Fruit fly (Drosophila melanogaster) whole organism, embryonic: ENCODE results near the gene CG6983.

Experiments used
- Ada2b ChIP-seq: fragments of 200-800 bp; sonication (Bioruptor generic); IDR thresholded peaks from 2 replicates; pipeline ENCODE4 v1.3.6; 2022; ENCODE audit warnings: missing biosample characterization, missing genetic modification characterization
- Asciz ChIP-seq: fragments of 200-800 bp; sonication (Bioruptor generic); optimal IDR thresholded peaks from 2 replicates; lab custom pipeline; 2017; ENCODE audit warnings: missing biosample characterization, mild to moderate bottlenecking, missing genetic modification characterization, missing genetic modification reagents
- Awh ChIP-seq: fragments of 200-800 bp; sonication (Bioruptor generic); IDR thresholded peaks from 2 replicates; pipeline ENCODE4, ENCODE4 v1.3.6; 2022; ENCODE audit warnings: missing biosample characterization, missing genetic modification characterization
- B-H2 ChIP-seq: fragments of 200-800 bp; sonication (Bioruptor generic); optimal IDR thresholded peaks from 2 replicates; lab custom pipeline; 2018; ENCODE audit warnings: missing biosample characterization, mild to moderate bottlenecking, missing genetic modification characterization
- CG1024 ChIP-seq: fragments of 200-800 bp; sonication (Bioruptor generic); IDR thresholded peaks from 2 replicates; pipeline ENCODE4 v1.3.6; 2022; ENCODE audit warnings: missing biosample characterization, missing genetic modification characterization
- CG11398 ChIP-seq: fragments of 200-800 bp; sonication (Bioruptor generic); optimal IDR thresholded peaks from 2 replicates; lab custom pipeline; 2016; ENCODE audit warnings: missing biosample characterization, missing genetic modification characterization
- CG11695 ChIP-seq: fragments of 200-800 bp; sonication (Bioruptor generic); IDR thresholded peaks from 3 replicates; pipeline ENCODE4 v1.3.6; 2022; ENCODE audit warnings: missing biosample characterization, missing genetic modification characterization
- CG12942 ChIP-seq: fragments of 200-800 bp; sonication (Bioruptor generic); optimal IDR thresholded peaks from 3 replicates; lab custom pipeline; 2016; ENCODE audit warnings: missing biosample characterization, missing genetic modification characterization
- CG14667 ChIP-seq: fragments of 200-800 bp; sonication (Bioruptor generic); IDR thresholded peaks from 2 replicates; pipeline ENCODE4 v1.3.6; 2022; ENCODE audit warnings: missing biosample characterization, missing genetic modification characterization
- CG15514 ChIP-seq: fragments of 200-800 bp; sonication (Bioruptor generic); optimal IDR thresholded peaks from 3 replicates; lab custom pipeline; 2017; ENCODE audit warnings: missing biosample characterization, missing genetic modification characterization, mild to moderate bottlenecking, moderate library complexity, missing genetic modification reagents
- CG16779 ChIP-seq: fragments of 200-800 bp; sonication (Bioruptor generic); IDR thresholded peaks from 2 replicates; pipeline ENCODE4 v1.3.6; 2022; ENCODE audit warnings: missing biosample characterization, missing genetic modification characterization
- CG16815 ChIP-seq: fragments of 200-800 bp; sonication (Bioruptor generic); optimal IDR thresholded peaks from 3 replicates; lab custom pipeline; 2017; ENCODE audit warnings: missing biosample characterization, mild to moderate bottlenecking, missing genetic modification characterization
- CG17359 ChIP-seq: fragments of 200-800 bp; sonication (Bioruptor generic); optimal IDR thresholded peaks from 3 replicates; lab custom pipeline; 2018; ENCODE audit warnings: missing biosample characterization, mild to moderate bottlenecking, missing genetic modification characterization, moderate library complexity
- CG33557 ChIP-seq: fragments of 200-800 bp; sonication (Bioruptor generic); optimal IDR thresholded peaks from 2 replicates; lab custom pipeline; 2019; ENCODE audit warnings: missing biosample characterization, mild to moderate bottlenecking, missing genetic modification characterization, moderate library complexity
- CG4617 ChIP-seq: fragments of 200-800 bp; sonication (Bioruptor generic); optimal IDR thresholded peaks from 3 replicates; lab custom pipeline; 2016; ENCODE audit warnings: missing biosample characterization, missing genetic modification characterization, borderline replicate concordance
- CG6689 ChIP-seq: fragments of 200-800 bp; sonication (Bioruptor generic); IDR thresholded peaks from 2 replicates; pipeline ENCODE4 v1.3.6; 2022; ENCODE audit warnings: missing biosample characterization, missing genetic modification characterization
- CG6791 ChIP-seq: fragments of 200-800 bp; sonication (Bioruptor generic); IDR thresholded peaks from 3 replicates; pipeline ENCODE4 v1.3.6; 2022; ENCODE audit warnings: missing biosample characterization, missing genetic modification characterization; ENCODE audit not compliant: partially characterized antibody
- CG8388 ChIP-seq: fragments of 200-800 bp; sonication (Bioruptor generic); optimal IDR thresholded peaks from 2 replicates; lab custom pipeline; 2019; ENCODE audit warnings: missing biosample characterization, mild to moderate bottlenecking, missing genetic modification characterization, moderate library complexity
- CG9609 ChIP-seq: fragments of 200-800 bp; sonication (Bioruptor generic); optimal IDR thresholded peaks from 3 replicates; lab custom pipeline; 2016; ENCODE audit warnings: missing biosample characterization, missing genetic modification characterization
- CHES-1-like ChIP-seq: fragments of 200-800 bp; sonication (Bioruptor generic); optimal IDR thresholded peaks from 2 replicates; lab custom pipeline; 2016; ENCODE audit warnings: missing biosample characterization, missing genetic modification characterization
- Dll ChIP-seq: fragments of 200-800 bp; sonication (Bioruptor generic); IDR thresholded peaks from 4 replicates; pipeline ENCODE4 v1.3.6; 2022; ENCODE audit warnings: missing biosample characterization, missing genetic modification characterization; ENCODE audit not compliant: partially characterized antibody
- Doc3 ChIP-seq: fragments of 200-800 bp; sonication (Bioruptor generic); IDR thresholded peaks from 3 replicates; pipeline ENCODE4 v1.3.6; 2022; ENCODE audit warnings: missing biosample characterization, missing genetic modification characterization; ENCODE audit not compliant: partially characterized antibody
- HHEX ChIP-seq: fragments of 200-800 bp; sonication (Bioruptor generic); optimal IDR thresholded peaks from 3 replicates; lab custom pipeline; 2017; ENCODE audit warnings: missing biosample characterization, mild to moderate bottlenecking, missing genetic modification characterization, missing genetic modification reagents
- NfI ChIP-seq: fragments of 200-800 bp; sonication (Bioruptor generic); optimal IDR thresholded peaks from 3 replicates; lab custom pipeline; 2018; ENCODE audit warnings: missing biosample characterization, mild to moderate bottlenecking, missing genetic modification characterization, moderate library complexity
- Oaz ChIP-seq: fragments of 200-800 bp; sonication (Bioruptor generic); IDR thresholded peaks from 2 replicates; pipeline ENCODE4 v1.3.6; 2022; ENCODE audit warnings: missing biosample characterization, missing genetic modification characterization
- Opbp ChIP-seq: fragments of 200-800 bp; sonication (Bioruptor generic); IDR thresholded peaks from 3 replicates; pipeline ENCODE4 v1.3.6; 2022; ENCODE audit warnings: missing biosample characterization, missing genetic modification characterization; ENCODE audit not compliant: partially characterized antibody
- PHDP ChIP-seq: fragments of 200-800 bp; sonication (Bioruptor generic); optimal IDR thresholded peaks from 3 replicates; lab custom pipeline; 2018; ENCODE audit warnings: missing biosample characterization, mild to moderate bottlenecking, missing genetic modification characterization, moderate library complexity
- Sox102F ChIP-seq: fragments of 200-800 bp; sonication (Bioruptor generic); optimal IDR thresholded peaks from 2 replicates; lab custom pipeline; 2018; ENCODE audit warnings: missing biosample characterization, mild to moderate bottlenecking, missing genetic modification characterization, moderate library complexity
- abd-A ChIP-seq: fragments of 200-800 bp; sonication (Bioruptor generic); optimal IDR thresholded peaks from 3 replicates; lab custom pipeline; 2019; ENCODE audit warnings: missing biosample characterization, mild to moderate bottlenecking, missing genetic modification characterization, moderate library complexity
- ap ChIP-seq: fragments of 200-800 bp; sonication (Bioruptor generic); IDR thresholded peaks from 2 replicates; pipeline ENCODE4 v1.3.6; 2022; ENCODE audit warnings: missing biosample characterization, missing genetic modification characterization
- ase ChIP-seq: fragments of 200-800 bp; sonication (Bioruptor generic); IDR thresholded peaks from 3 replicates; pipeline ENCODE4 v1.3.6; 2022; ENCODE audit warnings: missing biosample characterization, missing genetic modification characterization
- bab2 ChIP-seq: fragments of 200-800 bp; sonication (Bioruptor generic); optimal IDR thresholded peaks from 2 replicates; lab custom pipeline; 2016; ENCODE audit warnings: missing biosample characterization, missing genetic modification characterization
- bigmax ChIP-seq: fragments of 200-800 bp; sonication (Bioruptor generic); optimal IDR thresholded peaks from 2 replicates; lab custom pipeline; 2018; ENCODE audit warnings: missing biosample characterization, mild to moderate bottlenecking, missing genetic modification characterization
- cg ChIP-seq: fragments of 200-800 bp; sonication (Bioruptor generic); optimal IDR thresholded peaks from 3 replicates; lab custom pipeline; 2019; ENCODE audit warnings: missing biosample characterization, mild to moderate bottlenecking, missing genetic modification characterization, moderate library complexity
- cwo ChIP-seq: fragments of 200-800 bp; sonication (Bioruptor generic); optimal IDR thresholded peaks from 3 replicates; lab custom pipeline; 2017; ENCODE audit warnings: missing biosample characterization, missing genetic modification characterization, mild to moderate bottlenecking, moderate library complexity, missing genetic modification reagents
- dan ChIP-seq: fragments of 200-800 bp; sonication (Bioruptor generic); IDR thresholded peaks from 2 replicates; pipeline ENCODE4 v1.3.6; 2022; ENCODE audit warnings: missing biosample characterization, missing genetic modification characterization
- eve ChIP-seq, 2 experiments: fragments of >200 bp; optimal IDR thresholded peaks; 2 replicates each; lab custom pipeline; 2017; ENCODE audit warnings: missing biosample characterization in 2 of 2, missing genetic modification characterization in 2 of 2
- luna ChIP-seq: fragments of 200-800 bp; sonication (Bioruptor generic); optimal IDR thresholded peaks from 2 replicates; lab custom pipeline; 2016; ENCODE audit warnings: missing biosample characterization, missing genetic modification characterization
- oc ChIP-seq: fragments of 200-800 bp; sonication (Bioruptor generic); optimal IDR thresholded peaks from 2 replicates; lab custom pipeline; 2018; ENCODE audit warnings: missing biosample characterization, mild to moderate bottlenecking, missing genetic modification characterization, moderate library complexity
- peb ChIP-seq: fragments of 200-800 bp; sonication (Bioruptor generic); IDR thresholded peaks from 2 replicates; pipeline ENCODE4 v1.3.6; 2022; ENCODE audit warnings: missing biosample characterization, missing genetic modification characterization
- sc ChIP-seq, 3 experiments: fragments of >200 bp in 2 of 3; fragments of 200-800 bp in 1 of 3; sonication (Bioruptor generic) in 1 of 3; optimal IDR thresholded peaks; 2 replicates in 2 of 3; 3 replicates in 1 of 3; lab custom pipeline; 2017; ENCODE audit warnings: mild to moderate bottlenecking in 1 of 3, missing biosample characterization in 1 of 3, missing genetic modification characterization in 1 of 3, missing genetic modification reagents in 1 of 3
- sens ChIP-seq: fragments of 200-800 bp; sonication (Bioruptor generic); peaks from one replicate; lab custom pipeline; 2016; ENCODE audit warnings: missing biosample characterization, missing genetic modification characterization
- sens-2 ChIP-seq: fragments of 200-800 bp; sonication (Bioruptor generic); IDR thresholded peaks from 2 replicates; pipeline ENCODE4 v1.3.6; 2022; ENCODE audit warnings: missing biosample characterization, missing genetic modification characterization
- slbo ChIP-seq: fragments of 200-800 bp; sonication (Bioruptor generic); IDR thresholded peaks from 2 replicates; pipeline ENCODE4 v1.3.6; 2022; ENCODE audit warnings: missing biosample characterization, missing genetic modification characterization
- sna ChIP-seq: fragments of 200-800 bp; sonication (Bioruptor generic); IDR thresholded peaks from 2 replicates; pipeline ENCODE4 v1.3.6; 2022; ENCODE audit warnings: missing biosample characterization, missing genetic modification characterization; ENCODE audit not compliant: partially characterized antibody
- tup ChIP-seq: fragments of 200-800 bp; sonication (Bioruptor generic); optimal IDR thresholded peaks from 2 replicates; lab custom pipeline; 2016; ENCODE audit warnings: missing biosample characterization, mild to moderate bottlenecking, missing genetic modification characterization, moderate library complexity
- unc-4 ChIP-seq: fragments of 200-800 bp; sonication (Bioruptor generic); IDR thresholded peaks from 2 replicates; pipeline ENCODE4 v1.3.6; 2022; ENCODE audit warnings: missing biosample characterization, missing genetic modification characterization; ENCODE audit not compliant: partially characterized antibody
- wek ChIP-seq: fragments of 200-800 bp; sonication (Bioruptor generic); optimal IDR thresholded peaks from 3 replicates; lab custom pipeline; 2018; ENCODE audit warnings: missing biosample characterization, mild to moderate bottlenecking, missing genetic modification characterization, moderate library complexity

CG6983 gene

dm6 chr3L:8449800-8450690 is 868 bp upstream of the CG6983 start, which contains the start of gene Gug (continued):
- peak; percentile 38 for TF ChIP-seq CG15514 (GFP tag; lab: Kevin White, UChicago)
- TF ChIP-seq slbo (GFP tag; lab: Robert Waterston, UW) = peak; percentile 24; the same call in 1 of the 2 replicates
- no peak for TF ChIP-seq unc-4 (GFP tag; lab: Robert Waterston, UW)
- TF ChIP-seq CHES-1-like = no peak
- TF ChIP-seq PHDP = no peak
- no peak for TF ChIP-seq sc (optimal IDR thresholded peaks at IDR 0.05; lab: Kevin White, UChicago)
- TF ChIP-seq sc (GFP tag; optimal IDR thresholded peaks at IDR 0.05; lab: Kevin White, UChicago) = no peak
- no peak for TF ChIP-seq HHEX (GFP tag; lab: Kevin White, UChicago)
- no peak for TF ChIP-seq CG17359 (tag; lab: Kevin White, UChicago)
- TF ChIP-seq Oaz (GFP tag; lab: Robert Waterston, UW) = no peak
- no peak for TF ChIP-seq ap (GFP tag; lab: Robert Waterston, UW)
- no peak for TF ChIP-seq peb (GFP tag; lab: Robert Waterston, UW)
- TF ChIP-seq sens-2 = no peak
- TF ChIP-seq CG16779 (GFP tag; lab: Robert Waterston, UW) = no peak
- TF ChIP-seq Awh = peak; percentile 14; the same call in 1 of the 2 replicates
- TF ChIP-seq dan = no peak
- peak; percentile 34 for TF ChIP-seq CG33557 (GFP tag; lab: Kevin White, UChicago)
- no peak for TF ChIP-seq bigmax
- TF ChIP-seq CG9609 (GFP tag; lab: Kevin White, UChicago) = no peak
- TF ChIP-seq tup = no peak
- no peak for TF ChIP-seq CG8388 (GFP tag; lab: Kevin White, UChicago)
- TF ChIP-seq CG6689 = no peak
- TF ChIP-seq cg = peak; percentile 99
- no peak for TF ChIP-seq bab2 (GFP tag; lab: Kevin White, UChicago)
- no peak for TF ChIP-seq sna (GFP tag; lab: Robert Waterston, UW)
- TF ChIP-seq wek (GFP tag; lab: Kevin White, UChicago) = no peak
- no peak for TF ChIP-seq CG11398 (GFP tag; lab: Kevin White, UChicago)
- peak; percentile 51 for TF ChIP-seq CG4617 (GFP tag; lab: Kevin White, UChicago)
- 0 out of 3 replicates have a peak, but pooled peaks have one; percentile 29 for TF ChIP-seq CG6791 (GFP tag; lab: Robert Waterston, UW)
- no peak for TF ChIP-seq oc
- TF ChIP-seq CG12942 (GFP tag; lab: Kevin White, UChicago) = no peak
- no peak for TF ChIP-seq Sox102F (GFP tag; lab: Kevin White, UChicago)
- TF ChIP-seq Ada2b (GFP tag; lab: Robert Waterston, UW) = no peak
- no peak for TF ChIP-seq Doc3 (GFP tag; lab: Robert Waterston, UW)
- peak; percentile 64 for TF ChIP-seq sens
- no peak for TF ChIP-seq Asciz (GFP tag; lab: Kevin White, UChicago)
- no peak for TF ChIP-seq luna (GFP tag; lab: Kevin White, UChicago)
- no peak for TF ChIP-seq Dll (GFP tag; lab: Robert Waterston, UW)
- TF ChIP-seq abd-A (tag; lab: Kevin White, UChicago) = peak; percentile 92
- no peak for TF ChIP-seq CG16815
- TF ChIP-seq CG11695 = no peak
- no peak for TF ChIP-seq B-H2 (GFP tag; lab: Kevin White, UChicago)
- TF ChIP-seq ase = no peak
- no peak for TF ChIP-seq cwo (GFP tag; lab: Kevin White, UChicago)
- no peak for TF ChIP-seq CG14667 (GFP tag; lab: Robert Waterston, UW)
- TF ChIP-seq NfI = no peak
- no peak for TF ChIP-seq eve (GFP tag; optimal IDR thresholded peaks at IDR 0.05; lab: Kevin White, UChicago)
- TF ChIP-seq Opbp (GFP tag; lab: Robert Waterston, UW) = no peak; the same call in 2 of the 3 replicates
- TF ChIP-seq CG1024 (GFP tag; lab: Robert Waterston, UW) = no peak
